Fruit fly (Drosophila melanogaster) whole organism, embryonic: ENCODE measurements around the gene Blimp-1.

ENCODE experiments used
- ATbp ChIP-seq: fragments of 200-800 bp; sonication (Bioruptor generic); optimal IDR thresholded peaks from 2 replicates; lab custom pipeline; 2017; ENCODE audit warnings: missing biosample characterization, mild to moderate bottlenecking, missing genetic modification characterization, missing genetic modification reagents
- Antp ChIP-seq: fragments of 200-800 bp; sonication (Bioruptor generic); optimal IDR thresholded peaks from 3 replicates; lab custom pipeline; 2016; ENCODE audit warnings: missing biosample characterization, missing genetic modification characterization
- Atf6 ChIP-seq: fragments of 200-800 bp; sonication (Bioruptor generic); IDR thresholded peaks from 2 replicates; pipeline ENCODE4 v1.3.6; 2022; ENCODE audit warnings: missing biosample characterization, missing genetic modification characterization
- CG12769 ChIP-seq: fragments of 200-800 bp; sonication (Bioruptor generic); optimal IDR thresholded peaks from 2 replicates; lab custom pipeline; 2019; ENCODE audit warnings: missing biosample characterization, mild to moderate bottlenecking, missing genetic modification characterization, moderate library complexity
- CG14441 ChIP-seq: fragments of 200-800 bp; sonication (Bioruptor generic); IDR thresholded peaks from 2 replicates; pipeline ENCODE4 v1.3.6; 2022; ENCODE audit warnings: missing biosample characterization, missing genetic modification characterization
- CG1529 ChIP-seq: fragments of 200-800 bp; sonication (Bioruptor generic); optimal IDR thresholded peaks from 3 replicates; lab custom pipeline; 2018; ENCODE audit warnings: missing biosample characterization, missing genetic modification characterization
- CG15601 ChIP-seq: fragments of 200-800 bp; sonication (Bioruptor generic); optimal IDR thresholded peaks from 3 replicates; lab custom pipeline; 2019; ENCODE audit warnings: missing biosample characterization, mild to moderate bottlenecking, missing genetic modification characterization, moderate library complexity
- CG1603 ChIP-seq: fragments of 200-800 bp; sonication (Bioruptor generic); optimal IDR thresholded peaks from 2 replicates; lab custom pipeline; 2019; ENCODE audit warnings: missing biosample characterization, mild to moderate bottlenecking, missing genetic modification characterization, moderate library complexity
- CG16815 ChIP-seq: fragments of 200-800 bp; sonication (Bioruptor generic); optimal IDR thresholded peaks from 3 replicates; lab custom pipeline; 2017; ENCODE audit warnings: missing biosample characterization, mild to moderate bottlenecking, missing genetic modification characterization
- CG16863 ChIP-seq: fragments of 200-800 bp; sonication (Bioruptor generic); optimal IDR thresholded peaks from 3 replicates; lab custom pipeline; 2016; ENCODE audit warnings: missing biosample characterization, missing genetic modification characterization
- CG17328 ChIP-seq: fragments of 200-800 bp; sonication (Bioruptor generic); IDR thresholded peaks from 2 replicates; pipeline ENCODE4 v1.3.6; 2022; ENCODE audit warnings: missing biosample characterization, missing genetic modification characterization
- CG17829 ChIP-seq: fragments of 200-800 bp; optimal IDR thresholded peaks from 2 replicates; lab custom pipeline; 2019; ENCODE audit warnings: missing biosample characterization, mild to moderate bottlenecking, missing genetic modification characterization, moderate library complexity
- CG1832 ChIP-seq: fragments of 200-800 bp; sonication (Bioruptor generic); optimal IDR thresholded peaks from 2 replicates; lab custom pipeline; 2017; ENCODE audit warnings: missing biosample characterization, mild to moderate bottlenecking, missing genetic modification characterization, inconsistent platforms
- CG30403 ChIP-seq: fragments of 200-800 bp; sonication (Bioruptor generic); optimal IDR thresholded peaks from 3 replicates; lab custom pipeline; 2016; ENCODE audit warnings: missing biosample characterization, missing genetic modification characterization
- CG31441 ChIP-seq: fragments of 200-800 bp; sonication (Bioruptor generic); IDR thresholded peaks from 2 replicates; pipeline ENCODE4 v1.3.6; 2022; ENCODE audit warnings: missing biosample characterization, missing genetic modification characterization
- CG6254 ChIP-seq: fragments of 200-800 bp; sonication (Bioruptor generic); optimal IDR thresholded peaks from 3 replicates; lab custom pipeline; 2017; ENCODE audit warnings: mild to moderate bottlenecking, missing biosample characterization, missing genetic modification reagents, missing genetic modification characterization
- CG8290 ChIP-seq, 3 experiments: fragments of 200-800 bp; sonication (Bioruptor generic); optimal IDR thresholded peaks; 2 replicates each; lab custom pipeline; 2016 to 2019; ENCODE audit warnings: missing biosample characterization in 3 of 3, missing genetic modification characterization in 3 of 3, mild to moderate bottlenecking in 2 of 3, moderate library complexity in 1 of 3
- CG8765 ChIP-seq: fragments of 200-800 bp; sonication (Bioruptor generic); IDR thresholded peaks from 2 replicates; pipeline ENCODE4 v1.3.6; 2022; ENCODE audit warnings: missing biosample characterization, missing genetic modification characterization
- CG9876 ChIP-seq: fragments of 200-800 bp; sonication (Bioruptor generic); optimal IDR thresholded peaks from 2 replicates; lab custom pipeline; 2016; ENCODE audit warnings: missing biosample characterization, missing genetic modification characterization
- Chrac-16 ChIP-seq: fragments of 200-800 bp; sonication (Bioruptor generic); optimal IDR thresholded peaks from 3 replicates; lab custom pipeline; 2016; ENCODE audit warnings: missing biosample characterization, missing genetic modification characterization
- Dref ChIP-seq: fragments of 200-800 bp; sonication (Bioruptor generic); IDR thresholded peaks from 2 replicates; pipeline ENCODE4 v1.3.6; 2022; ENCODE audit warnings: missing biosample characterization, missing genetic modification characterization
- Ets97D ChIP-seq: fragments of 200-800 bp; sonication (Bioruptor generic); optimal IDR thresholded peaks from 3 replicates; lab custom pipeline; 2016; ENCODE audit warnings: missing biosample characterization, missing genetic modification characterization
- Fer3 ChIP-seq: fragments of 200-800 bp; sonication (Bioruptor generic); optimal IDR thresholded peaks from 2 replicates; lab custom pipeline; 2018; ENCODE audit warnings: missing biosample characterization, mild to moderate bottlenecking, missing genetic modification characterization, moderate library complexity
- Hr39 ChIP-seq: fragments of >200 bp; optimal IDR thresholded peaks from 2 replicates; lab custom pipeline; 2017
- Lpt ChIP-seq: fragments of >200 bp; optimal IDR thresholded peaks from 2 replicates; lab custom pipeline; 2018; ENCODE audit warnings: missing biosample characterization, missing genetic modification characterization
- Mad ChIP-seq: fragments of 200-800 bp; sonication (Bioruptor generic); optimal IDR thresholded peaks from 2 replicates; lab custom pipeline; 2016; ENCODE audit warnings: missing biosample characterization, missing genetic modification characterization
- NK7.1 ChIP-seq: fragments of 200-800 bp; sonication (Bioruptor generic); optimal IDR thresholded peaks from 3 replicates; lab custom pipeline; 2016; ENCODE audit warnings: missing biosample characterization, missing genetic modification characterization
- Neu2 ChIP-seq: fragments of 200-800 bp; sonication (Bioruptor generic); optimal IDR thresholded peaks from 3 replicates; lab custom pipeline; 2016; ENCODE audit warnings: missing biosample characterization, missing genetic modification characterization, borderline replicate concordance
- Oli ChIP-seq: fragments of 200-800 bp; sonication (Bioruptor generic); optimal IDR thresholded peaks from 2 replicates; lab custom pipeline; 2018; ENCODE audit warnings: missing biosample characterization, mild to moderate bottlenecking, missing genetic modification characterization, moderate library complexity
- Scr ChIP-seq: fragments of 200-800 bp; sonication (Bioruptor generic); IDR thresholded peaks from 2 replicates; pipeline ENCODE4 v1.3.6; 2022; ENCODE audit warnings: missing biosample characterization, missing genetic modification characterization; ENCODE audit not compliant: partially characterized antibody
- TFAM ChIP-seq: fragments of 200-800 bp; sonication (Bioruptor generic); optimal IDR thresholded peaks from 2 replicates; lab custom pipeline; 2017; ENCODE audit warnings: missing biosample characterization, missing genetic modification characterization, inconsistent platforms
- Usf ChIP-seq: fragments of 200-800 bp; sonication (Bioruptor generic); optimal IDR thresholded peaks from 2 replicates; lab custom pipeline; 2017; ENCODE audit warnings: missing genotype, missing biosample characterization, missing genetic modification characterization
- Xrp1 ChIP-seq: fragments of 200-800 bp; sonication (Bioruptor generic); IDR thresholded peaks from 2 replicates; pipeline ENCODE4 v1.3.6; 2022; ENCODE audit warnings: missing biosample characterization, missing genetic modification characterization
- al ChIP-seq: fragments of 200-800 bp; sonication (Bioruptor generic); IDR thresholded peaks from 2 replicates; pipeline ENCODE4 v1.3.6; 2022; ENCODE audit warnings: missing biosample characterization, missing genetic modification characterization
- dm ChIP-seq: fragments of 200-800 bp; sonication (Bioruptor generic); optimal IDR thresholded peaks from 3 replicates; lab custom pipeline; 2016; ENCODE audit warnings: missing biosample characterization, missing genetic modification characterization
- inv ChIP-seq: fragments of 200-800 bp; sonication (Bioruptor generic); IDR thresholded peaks from 2 replicates; pipeline ENCODE4 v1.3.6; 2022; ENCODE audit warnings: missing biosample characterization, missing genetic modification characterization; ENCODE audit not compliant: partially characterized antibody
- jumu ChIP-seq: fragments of 200-800 bp; sonication (Bioruptor generic); optimal IDR thresholded peaks from 3 replicates; lab custom pipeline; 2016; ENCODE audit warnings: missing biosample characterization, missing genetic modification characterization
- mam ChIP-seq: fragments of 200-800 bp; sonication (Bioruptor generic); optimal IDR thresholded peaks from 3 replicates; lab custom pipeline; 2016; ENCODE audit warnings: missing biosample characterization, missing genetic modification characterization
- oc ChIP-seq: fragments of 200-800 bp; sonication (Bioruptor generic); optimal IDR thresholded peaks from 2 replicates; lab custom pipeline; 2018; ENCODE audit warnings: missing biosample characterization, mild to moderate bottlenecking, missing genetic modification characterization, moderate library complexity
- pb ChIP-seq: fragments of 200-800 bp; sonication (Bioruptor generic); optimal IDR thresholded peaks from 3 replicates; lab custom pipeline; 2016; ENCODE audit warnings: missing biosample characterization, missing genetic modification characterization
- phol ChIP-seq: fragments of 200-800 bp; sonication (Bioruptor generic); optimal IDR thresholded peaks from 3 replicates; lab custom pipeline; 2018; ENCODE audit warnings: missing biosample characterization, mild to moderate bottlenecking, missing genetic modification characterization, moderate library complexity
- psq ChIP-seq: fragments of 200-800 bp; sonication (Bioruptor generic); optimal IDR thresholded peaks from 2 replicates; lab custom pipeline; 2017; ENCODE audit warnings: missing biosample characterization, missing genetic modification characterization
- rib ChIP-seq: fragments of 200-800 bp; sonication (Bioruptor generic); IDR thresholded peaks from 2 replicates; pipeline ENCODE4 v1.3.6; 2022; ENCODE audit warnings: missing biosample characterization, missing genetic modification characterization
- sd ChIP-seq: fragments of 200-800 bp; sonication (Bioruptor generic); optimal IDR thresholded peaks from 3 replicates; lab custom pipeline; 2018; ENCODE audit warnings: missing biosample characterization, mild to moderate bottlenecking, missing genetic modification characterization, moderate library complexity
- sna ChIP-seq: fragments of 200-800 bp; sonication (Bioruptor generic); IDR thresholded peaks from 2 replicates; pipeline ENCODE4 v1.3.6; 2022; ENCODE audit warnings: missing biosample characterization, missing genetic modification characterization; ENCODE audit not compliant: partially characterized antibody
- stwl ChIP-seq: fragments of 200-800 bp; sonication (Bioruptor generic); optimal IDR thresholded peaks from 3 replicates; lab custom pipeline; 2018; ENCODE audit warnings: missing biosample characterization, mild to moderate bottlenecking, missing genetic modification characterization, moderate library complexity
- toy ChIP-seq: fragments of 200-800 bp; sonication (Bioruptor generic); IDR thresholded peaks from 2 replicates; pipeline ENCODE4 v1.3.6; 2022; ENCODE audit warnings: missing biosample characterization, missing genetic modification characterization
- unc-4 ChIP-seq: fragments of 200-800 bp; sonication (Bioruptor generic); IDR thresholded peaks from 2 replicates; pipeline ENCODE4 v1.3.6; 2022; ENCODE audit warnings: missing biosample characterization, missing genetic modification characterization; ENCODE audit not compliant: partially characterized antibody
- wek ChIP-seq: fragments of 200-800 bp; sonication (Bioruptor generic); optimal IDR thresholded peaks from 3 replicates; lab custom pipeline; 2018; ENCODE audit warnings: missing biosample characterization, mild to moderate bottlenecking, missing genetic modification characterization, moderate library complexity
- zf30C ChIP-seq: fragments of 200-800 bp; sonication (Bioruptor generic); optimal IDR thresholded peaks from 3 replicates; lab custom pipeline; 2018; ENCODE audit warnings: missing biosample characterization, mild to moderate bottlenecking, missing genetic modification characterization

Blimp-1 gene

DNA sequence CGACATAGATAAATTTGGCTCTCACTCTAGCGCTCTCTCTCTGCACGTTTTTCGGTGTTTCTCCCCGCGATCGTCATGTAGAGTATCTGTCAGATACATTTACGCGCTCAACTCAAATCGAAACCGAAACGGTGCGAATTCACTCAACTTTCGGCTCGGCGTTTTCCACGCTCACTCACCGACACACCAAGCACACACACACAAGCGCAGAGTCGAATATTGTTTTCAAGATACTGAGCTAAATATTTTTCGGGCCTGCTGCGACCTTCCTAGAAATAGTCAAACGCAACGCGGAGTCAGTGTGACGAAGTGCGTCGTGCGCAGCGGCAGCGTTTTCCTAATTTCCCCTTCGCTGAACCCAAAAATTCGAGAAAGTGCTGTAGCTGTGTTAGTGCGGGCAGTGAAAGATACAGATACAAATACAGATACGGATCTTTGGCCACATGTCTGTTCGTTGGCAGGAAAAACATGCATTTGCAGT is 23.7 kb downstream of the Blimp-1 start, which contains the start of gene lin-28 (continued):
- TF ChIP-seq CG12769 (tag; lab: Kevin White, UChicago) (no peak), CG1603 (tag; lab: Kevin White, UChicago) (no peak), ATbp (GFP tag; lab: Kevin White, UChicago) (no peak), CG15601 (tag; lab: Kevin White, UChicago) (no peak), Atf6 (GFP tag; lab: Robert Waterston, UW) (no peak), inv (peak; percentile 42; the same call in 1 of the 2 replicates), CG16863 (peak; percentile 5), CG30403 (no peak), Usf (no peak), Chrac-16 (no peak), Lpt (GFP tag; lab: Kevin White, UChicago) (no peak), Hr39 (lab: Kevin White, UChicago) (no peak), Xrp1 (GFP tag; lab: Robert Waterston, UW) (no peak), CG1832 (GFP tag; lab: Kevin White, UChicago) (no peak), CG8290 (GFP tag; optimal IDR thresholded peaks at IDR 0.05; lab: Kevin White, UChicago) (no peak), CG8290 (tag; optimal IDR thresholded peaks at IDR 0.05; lab: Kevin White, UChicago) (no peak), Scr (GFP tag; lab: Robert Waterston, UW) (peak; percentile 31), mam (no peak), sna (peak; percentile 39; the same call in 1 of the 2 replicates), stwl (tag; lab: Kevin White, UChicago) (peak; percentile 2), CG31441 (no peak), zf30C (no peak), psq (GFP tag; lab: Kevin White, UChicago) (no peak), Neu2 (GFP tag; lab: Kevin White, UChicago) (no peak), CG9876 (GFP tag; lab: Kevin White, UChicago) (no peak), phol (tag; lab: Kevin White, UChicago) (no peak), Oli (tag; lab: Kevin White, UChicago) (no peak), Fer3 (no peak), Dref (GFP tag; lab: Robert Waterston, UW) (no peak), NK7.1 (no peak)
- TF ChIP-seq, all 482 proteins: peak for 117

DNA sequence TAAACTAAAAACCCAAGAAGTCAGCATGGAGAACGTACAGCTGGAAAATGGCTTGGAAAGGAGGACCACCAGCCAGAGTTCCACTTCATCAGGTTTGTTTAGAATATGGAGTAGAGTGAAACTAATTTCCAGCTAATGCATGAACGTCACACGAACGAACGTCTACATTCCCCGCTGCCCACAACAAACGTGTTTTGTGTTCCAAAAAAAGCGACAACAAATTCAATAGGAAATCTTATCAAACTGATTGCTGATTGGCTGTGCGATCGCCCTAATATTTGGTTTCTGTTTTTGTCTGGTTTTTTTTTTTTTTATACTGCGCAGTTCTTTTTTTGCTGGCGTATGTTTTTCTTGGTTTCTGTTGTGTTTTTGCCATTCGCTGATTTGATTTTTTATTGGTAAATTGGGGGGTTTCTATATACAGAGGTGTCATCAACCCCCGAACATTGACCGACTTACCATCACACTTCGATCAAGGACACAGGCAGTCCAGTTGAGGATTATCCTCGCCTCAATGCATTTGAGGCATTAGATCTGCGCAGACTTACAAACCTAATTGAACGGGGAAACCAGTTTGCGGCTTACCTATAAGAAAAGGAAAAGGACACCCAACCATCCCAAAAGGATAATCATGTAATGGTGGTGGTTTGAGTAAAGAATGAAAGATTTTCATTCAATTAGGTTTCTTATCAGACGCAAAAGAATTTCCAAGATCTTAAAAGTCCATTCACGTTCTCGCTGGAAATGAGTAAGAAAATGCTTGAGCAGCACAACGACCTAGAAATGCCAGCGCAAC is 24.4 kb downstream of the Blimp-1 start:
- TF ChIP-seq unc-4 (GFP tag; lab: Robert Waterston, UW) (no peak), sd (no peak), Ets97D (no peak), rib (GFP tag; lab: Robert Waterston, UW) (peak; percentile 68; the same call in 1 of the 2 replicates), Antp (no peak), CG17829 (tag; lab: Kevin White, UChicago) (no peak), oc (tag; lab: Kevin White, UChicago) (peak; percentile 35), CG6254 (GFP tag; lab: Kevin White, UChicago) (no peak), toy (GFP tag; lab: Robert Waterston, UW) (no peak), sna (no peak), jumu (no peak), Mad (GFP tag; lab: Kevin White, UChicago) (no peak), CG14441 (peak; percentile 42; the same call in 1 of the 2 replicates), psq (GFP tag; lab: Kevin White, UChicago) (no peak), TFAM (GFP tag; lab: Kevin White, UChicago) (no peak), CG17328 (GFP tag; lab: Robert Waterston, UW) (no peak), dm (peak; percentile 20), CG8765 (GFP tag; lab: Robert Waterston, UW) (0 out of 2 replicates have a peak, but pooled peaks have one; percentile 3), wek (GFP tag; lab: Kevin White, UChicago) (no peak), al (no peak), pb (GFP tag; lab: Kevin White, UChicago) (no peak), CG1529 (GFP tag; lab: Kevin White, UChicago) (no peak), CG16815 (GFP tag; lab: Kevin White, UChicago) (no peak)
